Worm (Caenorhabditis elegans) whole organism, L1 larva: Measurements from ENCODE around the gene C14A4.7.

ENCODE experiments used
- ama-1 ChIP-seq: fragments of 150-350 bp; optimal IDR thresholded peaks from 2 replicates; lab custom pipeline; 2014
- ceh-82 ChIP-seq, 3 experiments: fragments of 150-350 bp in 1 of 3; sonication (generic microtip) in 2 of 3; optimal IDR thresholded peaks; 2 replicates each; lab custom pipeline; 2014 to 2017; ENCODE audit warnings: missing biosample characterization in 3 of 3, missing genetic modification characterization in 3 of 3
- fkh-4 ChIP-seq: sonication (generic microtip); optimal IDR thresholded peaks from 2 replicates; lab custom pipeline; 2016; ENCODE audit warnings: missing compliant biosample characterization, missing genetic modification characterization, borderline replicate concordance
- fos-1 ChIP-seq: fragments of 150-350 bp; optimal IDR thresholded peaks from 2 replicates; lab custom pipeline; 2014; ENCODE audit warnings: missing biosample characterization, missing genetic modification characterization
- lin-13 ChIP-seq: fragments of 150-350 bp; optimal IDR thresholded peaks from 2 replicates; lab custom pipeline; 2014; ENCODE audit warnings: missing biosample characterization, missing genetic modification reagents, missing genetic modification characterization
- mdl-1 ChIP-seq, 2 experiments: fragments of 150-350 bp; optimal IDR thresholded peaks; 2 replicates each; lab custom pipeline; 2014 to 2017; ENCODE audit warnings: missing biosample characterization in 2 of 2, missing genetic modification characterization in 2 of 2, inconsistent platforms in 1 of 2
- mep-1 ChIP-seq: fragments of 150-350 bp; optimal IDR thresholded peaks from 2 replicates; lab custom pipeline; 2014; ENCODE audit warnings: missing biosample characterization, missing genetic modification characterization
- nhr-77 ChIP-seq: fragments of 150-350 bp; optimal IDR thresholded peaks from 2 replicates; lab custom pipeline; 2014; ENCODE audit warnings: missing biosample characterization, missing genetic modification characterization
- pqm-1 ChIP-seq: sonication (generic microtip); optimal IDR thresholded peaks from 3 replicates; lab custom pipeline; 2017; ENCODE audit warnings: missing biosample characterization, missing genetic modification characterization
- sox-4 ChIP-seq: sonication (generic microtip); optimal IDR thresholded peaks from 2 replicates; lab custom pipeline; 2016; ENCODE audit warnings: missing genetic modification characterization, missing compliant biosample characterization
- sptf-1 ChIP-seq: fragments of 150-350 bp; optimal IDR thresholded peaks from 2 replicates; lab custom pipeline; 2014; ENCODE audit warnings: missing biosample characterization, missing genetic modification characterization
- unc-62 ChIP-seq: fragments of 150-350 bp; optimal IDR thresholded peaks from 2 replicates; lab custom pipeline; 2014; ENCODE audit warnings: missing biosample characterization, missing genetic modification reagents, missing genetic modification characterization

ce11 chrII:10608821-10609220 is 12.5 kb upstream of the C14A4.7 start:
- TF ChIP-seq ceh-82 (tag; optimal IDR thresholded peaks at IDR 0.05; lab: Kevin White, UChicago) (no peak), lin-13 (no peak), unc-62 (no peak), ama-1 (lab: Kevin White, UChicago) (no peak), nhr-77 (tag; lab: Kevin White, UChicago) (no peak), sptf-1 (no peak), fkh-4 (tag; lab: Kevin White, UChicago) (no peak), fos-1 (no peak), mdl-1 (tag; optimal IDR thresholded peaks at IDR 0.05; lab: Kevin White, UChicago) (no peak), sox-4 (tag; lab: Kevin White, UChicago) (no peak), mep-1 (no peak), pqm-1 (tag; lab: Kevin White, UChicago) (no peak)
